Worm (Caenorhabditis elegans): ENCODE results near the gene hach-1.

hach-1 gene

DNA sequence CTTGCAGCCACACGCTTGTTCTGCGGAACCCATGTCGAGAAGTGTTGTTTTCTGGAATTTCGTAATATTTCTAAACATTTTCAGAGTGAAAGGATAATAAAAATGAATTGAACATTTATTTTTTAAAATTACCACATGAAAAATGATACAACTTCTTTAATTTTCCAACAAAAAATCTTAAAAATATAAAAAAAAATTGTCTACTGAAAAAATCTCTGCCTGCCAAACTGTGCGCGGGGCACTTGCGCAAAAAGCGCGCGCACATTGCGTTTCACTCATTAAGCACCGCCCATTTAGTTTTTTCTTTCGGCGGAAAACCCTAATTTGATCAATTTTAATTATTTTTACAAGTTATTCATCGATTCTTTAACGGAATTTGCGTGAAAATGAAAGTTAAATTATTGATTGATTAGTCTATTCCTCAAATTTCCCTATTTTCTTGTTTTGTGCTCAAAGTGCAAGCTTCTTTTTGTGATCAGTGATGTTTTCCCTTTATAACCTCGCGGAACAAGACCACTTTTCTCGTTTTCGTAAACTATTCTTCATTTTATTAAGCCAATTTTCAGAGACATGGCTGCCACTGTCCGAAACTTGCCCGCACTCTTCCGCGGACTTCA lies at the start of gene hach-1, which contains the start of gene nmad-1:
TSS of gene hach-1 (plus strand) at position 567 of the 617 bp plus-strand sequence.
TSS of gene nmad-1 (minus strand) at position 51 of the 617 bp plus-strand sequence.
- TF ChIP-seq tab-1 (GFP tag; IDR thresholded peaks at IDR 0.05) (peak; percentile 92), flt-1 (GFP tag; IDR thresholded peaks at IDR 0.05) (peak; percentile 94), klf-2 (GFP tag; conservative IDR thresholded peaks at IDR 0.05) (peak; percentile 90; the same call in 1 of the 2 replicates), ref-1 (GFP tag; conservative IDR thresholded peaks at IDR 0.05) (peak; percentile 75), med-1 (GFP tag; optimal IDR thresholded peaks at IDR 0.05; ENCODE audit: insufficient read depth) (peak; percentile 97), ztf-23 (GFP tag; IDR thresholded peaks at IDR 0.05) (peak; percentile 96), ztf-29 (GFP tag; IDR thresholded peaks at IDR 0.05) (peak; percentile 82), cog-1 (tag; optimal IDR thresholded peaks at IDR 0.05) (peak; percentile 79), T22C8.4 (GFP tag; IDR thresholded peaks at IDR 0.05) (peak; percentile 88)

DNA sequence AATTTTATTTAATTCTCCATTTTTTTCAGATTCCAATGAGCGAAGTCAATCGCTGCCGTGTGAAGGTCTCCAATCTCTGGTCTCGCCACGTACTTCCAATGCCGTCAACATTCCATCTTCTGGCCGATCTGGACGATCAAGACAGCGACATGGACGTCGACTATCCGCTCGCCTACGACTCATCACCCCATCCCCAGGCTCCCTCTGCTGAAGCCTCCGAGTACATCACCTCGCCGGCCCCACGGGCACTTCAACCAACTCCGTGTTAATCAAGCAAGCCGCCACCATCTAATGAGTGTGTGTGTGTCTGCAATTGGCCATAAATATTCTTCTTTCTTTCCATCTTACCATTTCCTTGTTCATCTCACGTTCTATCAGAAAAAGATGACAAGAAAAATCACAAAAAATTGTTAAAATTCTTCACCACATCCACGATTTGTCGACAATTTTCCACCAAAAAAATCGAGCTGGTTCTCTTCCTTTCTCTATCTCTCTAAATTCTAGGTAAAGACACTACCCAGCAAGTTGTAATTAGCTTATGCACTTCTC lies 49.7 kb upstream of the hach-1 start:
- 0 out of 2 replicates have a peak, but pooled peaks have one; percentile 9 for TF ChIP-seq tab-1 (GFP tag; IDR thresholded peaks at IDR 0.05)
- no peak for TF ChIP-seq ztf-29 (GFP tag; IDR thresholded peaks at IDR 0.05)

DNA sequence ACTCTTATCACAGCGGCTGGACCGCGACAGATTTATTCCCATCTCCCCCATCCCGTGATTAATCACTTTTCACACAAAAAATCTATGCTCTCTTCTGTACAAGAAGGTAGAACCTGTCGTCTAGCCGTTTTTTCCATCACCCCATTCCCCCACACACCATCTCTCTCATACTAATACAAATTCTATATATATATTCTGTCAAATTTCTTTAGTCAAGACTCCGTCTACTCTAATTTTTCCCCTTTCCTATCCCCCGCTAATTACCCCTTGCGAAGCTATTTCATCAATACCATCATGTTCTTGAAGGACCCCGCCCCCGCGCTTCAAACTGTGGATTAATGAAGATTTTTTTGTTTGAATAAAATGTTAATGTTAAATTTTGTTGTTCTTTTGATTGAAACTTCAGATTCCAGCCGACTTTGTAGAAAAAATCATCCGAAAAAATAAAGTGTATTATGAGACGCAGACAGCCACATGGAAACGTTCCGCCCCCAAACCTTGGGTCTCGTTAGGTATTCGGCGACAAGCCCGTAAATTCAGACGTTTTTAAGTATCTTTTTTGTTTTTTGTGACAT lies 49.1 kb upstream of the hach-1 start:
- TF ChIP-seq ztf-23 (GFP tag; IDR thresholded peaks at IDR 0.05) (0 out of 2 replicates have a peak, but pooled peaks have one; percentile 52), tab-1 (GFP tag; IDR thresholded peaks at IDR 0.05) (no peak)

DNA sequence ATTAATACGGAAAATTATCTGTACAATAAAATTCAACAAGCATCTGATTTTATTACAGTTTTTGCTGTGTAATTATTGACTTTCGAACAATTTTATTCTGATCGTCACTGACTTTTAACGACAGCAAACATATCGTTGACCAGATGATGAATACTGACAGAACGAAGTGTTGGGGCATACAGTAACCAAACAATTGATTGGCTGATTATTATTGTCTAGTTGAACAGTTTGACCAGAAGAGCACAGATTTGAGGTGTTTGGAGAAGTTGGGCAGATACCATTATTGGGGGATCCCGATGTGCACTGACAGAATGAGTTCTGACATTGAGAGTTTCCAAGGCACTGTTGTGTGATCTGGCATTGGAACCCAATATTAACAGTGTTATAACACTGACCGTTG lies 48.3 kb upstream of the hach-1 start:
- TF ChIP-seq tab-1 (GFP tag; IDR thresholded peaks at IDR 0.05) (no peak), ztf-23 (GFP tag; IDR thresholded peaks at IDR 0.05) (no peak), med-1 (GFP tag; optimal IDR thresholded peaks at IDR 0.05; ENCODE audit: insufficient read depth) (no peak)

DNA sequence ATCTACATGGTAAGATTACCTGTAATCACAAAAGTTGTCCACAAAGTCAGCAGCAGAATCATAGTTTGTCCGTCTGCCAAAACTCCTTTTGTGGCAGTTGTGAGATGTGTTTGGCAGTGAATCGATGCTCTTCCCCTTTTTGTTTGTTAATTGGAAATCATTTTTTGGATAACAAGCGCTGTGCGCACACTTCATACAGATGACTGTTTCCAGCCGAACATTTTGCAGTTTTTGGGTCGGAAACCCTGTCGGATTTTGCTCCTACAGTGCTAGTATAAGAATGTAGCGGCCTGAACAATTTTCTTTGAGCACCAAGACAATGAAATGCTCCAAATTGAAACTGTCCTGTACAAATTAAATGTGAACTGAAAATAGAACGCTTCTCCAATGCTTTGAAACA lies 46.6 kb upstream of the hach-1 start, which contains the start of gene D1044.7:
TSS of gene D1044.7 (minus strand) at position 101 of the 400 bp plus-strand sequence.
- no peak for TF ChIP-seq ztf-29 (GFP tag; IDR thresholded peaks at IDR 0.05)

DNA sequence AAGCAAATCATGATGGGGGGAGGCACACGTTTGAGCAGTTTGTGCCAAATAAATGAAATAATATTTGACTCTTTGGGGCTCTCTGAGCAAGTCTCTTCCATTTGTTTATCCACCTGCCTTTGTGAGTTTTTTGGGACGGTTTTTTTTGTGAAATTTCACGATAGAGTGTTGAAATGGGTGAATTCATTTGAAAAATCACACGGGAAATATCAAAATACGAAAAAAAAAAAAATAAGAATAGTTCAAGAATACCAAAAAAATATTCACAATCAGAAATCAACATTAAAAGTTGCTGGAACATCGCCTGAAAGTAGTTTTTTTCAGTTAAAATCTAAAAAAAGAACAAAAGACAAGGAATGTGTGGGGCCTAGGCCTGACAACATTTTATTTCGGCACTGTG lies 42.7 kb upstream of the hach-1 start, which contains the start of gene pqn-25:
TSS of gene pqn-25 (minus strand) at position 101 of the 400 bp plus-strand sequence.
- TF ChIP-seq klf-2 (GFP tag; conservative IDR thresholded peaks at IDR 0.05) (no peak), tab-1 (GFP tag; IDR thresholded peaks at IDR 0.05) (no peak), flt-1 (GFP tag; IDR thresholded peaks at IDR 0.05) (no peak), ztf-29 (GFP tag; IDR thresholded peaks at IDR 0.05) (no peak), ztf-23 (GFP tag; IDR thresholded peaks at IDR 0.05) (no peak), med-1 (GFP tag; optimal IDR thresholded peaks at IDR 0.05; ENCODE audit: insufficient read depth) (no peak), T22C8.4 (GFP tag; IDR thresholded peaks at IDR 0.05) (no peak), ref-1 (GFP tag; conservative IDR thresholded peaks at IDR 0.05) (no peak), cog-1 (tag; optimal IDR thresholded peaks at IDR 0.05) (no peak)

DNA sequence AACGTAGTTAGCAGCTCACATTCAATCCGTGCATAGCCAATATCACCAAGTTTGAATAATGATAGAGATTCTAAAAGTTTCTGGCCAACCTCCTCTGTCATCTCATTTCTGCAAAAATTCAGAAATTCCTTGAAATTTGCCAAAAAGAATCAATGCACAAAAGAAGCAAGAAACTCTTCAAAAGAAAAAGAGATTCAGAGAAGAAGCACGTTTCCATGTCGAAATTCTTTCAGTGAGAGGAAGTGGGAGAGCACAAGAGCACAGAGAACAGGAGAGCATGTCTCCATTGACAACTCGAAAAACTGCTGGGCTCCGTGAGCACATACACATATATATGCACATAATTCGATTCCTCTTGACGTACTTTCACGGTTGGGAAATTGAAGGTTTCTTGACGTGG lies 37.8 kb upstream of the hach-1 start, which contains the start of gene nekl-4:
TSS of gene nekl-4 (minus strand) at position 101 of the 400 bp plus-strand sequence.
- TF ChIP-seq T22C8.4 (GFP tag; IDR thresholded peaks at IDR 0.05) (no peak), ztf-29 (GFP tag; IDR thresholded peaks at IDR 0.05) (no peak), flt-1 (GFP tag; IDR thresholded peaks at IDR 0.05) (no peak), ztf-23 (GFP tag; IDR thresholded peaks at IDR 0.05) (no peak), tab-1 (GFP tag; IDR thresholded peaks at IDR 0.05) (no peak), ref-1 (GFP tag; conservative IDR thresholded peaks at IDR 0.05) (no peak), klf-2 (GFP tag; conservative IDR thresholded peaks at IDR 0.05) (no peak), med-1 (GFP tag; optimal IDR thresholded peaks at IDR 0.05; ENCODE audit: insufficient read depth) (no peak), cog-1 (tag; optimal IDR thresholded peaks at IDR 0.05) (no peak)

DNA sequence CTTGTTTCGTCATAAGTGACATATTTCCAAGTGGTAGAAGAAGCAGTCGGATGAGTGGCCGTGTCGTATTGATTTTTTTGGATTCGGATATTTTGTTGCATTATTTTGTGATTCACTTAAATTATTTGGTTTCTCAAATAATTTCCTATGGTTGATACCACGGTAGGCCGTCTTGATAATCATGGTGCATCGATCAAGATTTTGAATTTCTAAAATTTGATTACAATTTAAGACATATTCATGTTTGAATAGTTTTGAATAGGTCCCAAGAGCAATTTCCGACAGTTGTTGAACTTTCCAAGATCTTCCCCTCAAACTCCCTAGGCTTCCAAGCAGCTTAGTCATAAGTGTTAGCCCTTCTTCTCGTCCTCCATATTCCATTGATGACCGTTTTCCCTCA lies 33.3 kb upstream of the hach-1 start, which contains the start of gene D1044.4:
TSS of gene D1044.4 (minus strand) at position 101 of the 400 bp plus-strand sequence.
- no peak for TF ChIP-seq T22C8.4 (GFP tag; IDR thresholded peaks at IDR 0.05)
- no peak for TF ChIP-seq tab-1 (GFP tag; IDR thresholded peaks at IDR 0.05)
- no peak for TF ChIP-seq klf-2 (GFP tag; conservative IDR thresholded peaks at IDR 0.05)

DNA sequence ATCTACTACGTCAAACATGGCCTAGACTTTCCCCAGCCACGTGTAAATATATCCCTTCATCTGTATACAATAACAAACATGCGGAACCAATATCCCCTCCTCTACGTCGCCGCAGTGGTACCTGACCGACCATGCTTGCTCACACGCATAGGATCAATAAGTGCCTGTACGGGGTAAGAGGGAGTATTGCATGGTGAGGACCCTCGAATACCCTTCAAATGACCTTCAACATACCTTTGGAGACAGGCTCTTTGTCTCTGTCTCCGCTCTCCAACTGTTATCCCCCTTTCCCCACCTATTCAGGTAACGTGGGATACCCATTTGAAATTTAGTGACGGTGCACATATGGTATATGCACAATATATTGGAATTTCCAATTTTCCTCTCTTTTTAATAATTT lies 29.3 kb upstream of the hach-1 start, which contains the start of gene dex-1:
TSS of gene dex-1 (plus strand) at position 132 of the 400 bp plus-strand sequence.
- no peak for TF ChIP-seq klf-2 (GFP tag; conservative IDR thresholded peaks at IDR 0.05)
- TF ChIP-seq ztf-29 (GFP tag; IDR thresholded peaks at IDR 0.05), result no peak
- TF ChIP-seq ref-1 (GFP tag; conservative IDR thresholded peaks at IDR 0.05), result no peak
- no peak for TF ChIP-seq tab-1 (GFP tag; IDR thresholded peaks at IDR 0.05)
- TF ChIP-seq T22C8.4 (GFP tag; IDR thresholded peaks at IDR 0.05), result no peak

DNA sequence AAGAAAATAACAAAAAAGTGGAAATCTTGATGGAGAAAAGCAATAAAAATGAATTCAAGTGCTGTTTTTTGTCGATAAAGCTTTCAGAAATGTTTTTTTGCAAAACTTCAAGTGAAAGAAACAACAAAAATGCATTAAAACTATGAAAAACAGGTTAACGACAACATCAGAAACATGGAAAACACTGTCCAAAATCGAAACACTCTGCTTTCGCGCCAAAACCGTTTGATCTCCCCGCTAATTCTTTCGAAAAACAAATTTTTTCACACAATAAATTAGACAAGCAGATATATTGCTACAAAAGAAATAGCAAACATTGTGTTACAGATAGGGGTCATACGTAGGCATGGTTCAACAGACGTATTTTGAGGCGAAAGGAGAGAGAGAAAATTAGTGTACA lies 13.5 kb upstream of the hach-1 start:
- TF ChIP-seq klf-2 (GFP tag; conservative IDR thresholded peaks at IDR 0.05) (no peak), ztf-29 (GFP tag; IDR thresholded peaks at IDR 0.05) (no peak), ztf-23 (GFP tag; IDR thresholded peaks at IDR 0.05) (no peak), T22C8.4 (GFP tag; IDR thresholded peaks at IDR 0.05) (no peak), ref-1 (GFP tag; conservative IDR thresholded peaks at IDR 0.05) (no peak), cog-1 (tag; optimal IDR thresholded peaks at IDR 0.05) (no peak), med-1 (GFP tag; optimal IDR thresholded peaks at IDR 0.05; ENCODE audit: insufficient read depth) (no peak), tab-1 (GFP tag; IDR thresholded peaks at IDR 0.05) (no peak), flt-1 (GFP tag; IDR thresholded peaks at IDR 0.05) (no peak)
